Fruit fly (Drosophila melanogaster): Measurements from ENCODE around the gene nej.

- TF ChIP-seq CTCF (optimal IDR thresholded peaks at IDR 0.05) (no peak), CG8478 (optimal IDR thresholded peaks at IDR 0.05) (no peak)
Measured at dm6 chrX:9734808-9735207, 47.9 kb upstream of the nej start.
